Worm (Caenorhabditis elegans) whole organism, L4/young adult: ENCODE data around the gene col-156.

ENCODE experiments used
- W03F9.2 ChIP-seq: fragments of 150-350 bp; optimal IDR thresholded peaks from 2 replicates; lab custom pipeline; 2014; ENCODE audit warnings: missing biosample characterization, missing genetic modification characterization
- dao-5 ChIP-seq: sonication (generic microtip); optimal IDR thresholded peaks from 2 replicates; lab custom pipeline; 2016; ENCODE audit warnings: missing genotype, missing genetic modification characterization, moderate library complexity, missing compliant biosample characterization
- him-1 ChIP-seq: sonication (generic microtip); optimal IDR thresholded peaks from 2 replicates; lab custom pipeline; 2016; ENCODE audit warnings: missing genotype, missing genetic modification reagents, missing genetic modification characterization, missing compliant biosample characterization

The col-156 gene

ce11 chrV:11424565-11424964 is 25.6 kb downstream of the col-156 start, which contains the start of gene T26H10.2:
T26H10.2 (minus strand) TSS chrV:11424665.
- TF ChIP-seq dao-5 (tag; lab: Kevin White, UChicago) (no peak), W03F9.2 (tag; lab: Kevin White, UChicago) (no peak), him-1 (tag; lab: Kevin White, UChicago) (no peak)

- TF ChIP-seq dao-5 (tag; lab: Kevin White, UChicago) (no peak), him-1 (tag; lab: Kevin White, UChicago) (no peak), W03F9.2 (tag; lab: Kevin White, UChicago) (no peak)
These were observed 28.6 kb downstream of the col-156 start, which contains the start of gene des-2 for ce11 chrV:11421605-11422004. des-2 (minus strand) TSS chrV:11421705.

ce11 chrV:11415059-11415458 is 35.1 kb downstream of the col-156 start, which contains the start of gene deg-3:
deg-3 (minus strand) TSS chrV:11415159.
- TF ChIP-seq him-1 (tag; lab: Kevin White, UChicago), result no peak
- TF ChIP-seq dao-5 (tag; lab: Kevin White, UChicago), result no peak
- no peak for TF ChIP-seq W03F9.2 (tag; lab: Kevin White, UChicago)

ce11 chrV:11412125-11412524 is 38.0 kb downstream of the col-156 start:
- TF ChIP-seq dao-5 (tag; lab: Kevin White, UChicago), result no peak

ce11 chrV:11410902-11411561 is 39.1 kb downstream of the col-156 start, which contains the start of the genes K03B8.8 and grl-3:
K03B8.8 (minus strand) TSS chrV:11411002.
grl-3 (plus strand) TSS chrV:11411511.
- TF ChIP-seq him-1 (tag; lab: Kevin White, UChicago) (no peak), W03F9.2 (tag; lab: Kevin White, UChicago) (no peak), dao-5 (tag; lab: Kevin White, UChicago) (no peak)

ce11 chrV:11407251-11407650 is 42.9 kb downstream of the col-156 start, which contains the start of gene K03B8.6:
K03B8.6 (plus strand) TSS chrV:11407584.
- TF ChIP-seq dao-5 (tag; lab: Kevin White, UChicago) (no peak), W03F9.2 (tag; lab: Kevin White, UChicago) (no peak), him-1 (tag; lab: Kevin White, UChicago) (no peak)

ce11 chrV:11403702-11404101 is 46.5 kb downstream of the col-156 start:
- TF ChIP-seq dao-5 (tag; lab: Kevin White, UChicago), result no peak
- TF ChIP-seq W03F9.2 (tag; lab: Kevin White, UChicago), result no peak
- TF ChIP-seq him-1 (tag; lab: Kevin White, UChicago), result no peak

ce11 chrV:11403059-11403458 is 47.1 kb downstream of the col-156 start:
- no peak for TF ChIP-seq W03F9.2 (tag; lab: Kevin White, UChicago)
- TF ChIP-seq dao-5 (tag; lab: Kevin White, UChicago), result no peak
- no peak for TF ChIP-seq him-1 (tag; lab: Kevin White, UChicago)

- TF ChIP-seq W03F9.2 (tag; lab: Kevin White, UChicago) (no peak), dao-5 (tag; lab: Kevin White, UChicago) (no peak), him-1 (tag; lab: Kevin White, UChicago) (no peak)
These were observed 47.5 kb downstream of the col-156 start, which contains the start of gene nas-19 for ce11 chrV:11402610-11403009. nas-19 (minus strand) TSS chrV:11402710.
